Worm (Caenorhabditis elegans) whole organism, L2 larva: Measurements from ENCODE around the gene vap-1.

Experiments used
- ama-1 ChIP-seq: fragments of 150-350 bp; optimal IDR thresholded peaks from 2 replicates; lab custom pipeline; 2018; ENCODE audit warnings: inconsistent platforms
- ceh-82 ChIP-seq: fragments of 150-350 bp; optimal IDR thresholded peaks from 2 replicates; lab custom pipeline; 2014; ENCODE audit warnings: missing biosample characterization, missing genetic modification characterization
- dmd-4 ChIP-seq: sonication (generic microtip); optimal IDR thresholded peaks from 2 replicates; lab custom pipeline; 2017; ENCODE audit warnings: missing biosample characterization, missing genetic modification characterization
- elt-3 ChIP-seq: sonication (generic microtip); optimal IDR thresholded peaks from 2 replicates; lab custom pipeline; 2017; ENCODE audit warnings: missing biosample characterization, missing genetic modification characterization

ce11 chrX:17379675-17380074 is 16.7 kb downstream of the vap-1 start, which contains the start of gene F10D7.10:
- TF ChIP-seq elt-3 (tag; lab: Kevin White, UChicago): no peak
- TF ChIP-seq ama-1: no peak
- no peak for TF ChIP-seq dmd-4 (tag; lab: Kevin White, UChicago)
- no peak for TF ChIP-seq ceh-82 (tag; lab: Kevin White, UChicago)
